Worm (Caenorhabditis elegans) whole organism, mixed stage, embryonic: Measurements from ENCODE around the gene stg-1.

Experiments
- bed-3 ChIP-seq: fragments of 200-800 bp; sonication (Bioruptor generic); optimal IDR thresholded peaks from 3 replicates; lab custom pipeline; 2018; ENCODE audit warnings: mild to moderate bottlenecking, missing genetic modification characterization, moderate library complexity, missing compliant biosample characterization
- elt-3 ChIP-seq: fragments of 150-350 bp; optimal IDR thresholded peaks from 2 replicates; lab custom pipeline; 2014; ENCODE audit warnings: missing biosample characterization, missing genetic modification characterization
- flh-1 ChIP-seq: fragments of 200-800 bp; sonication (Bioruptor generic); optimal IDR thresholded peaks from 2 replicates; lab custom pipeline; 2018; ENCODE audit warnings: mild to moderate bottlenecking, missing genetic modification characterization, moderate library complexity, missing compliant biosample characterization
- lsy-2 ChIP-seq: fragments of 150-350 bp; optimal IDR thresholded peaks from 2 replicates; lab custom pipeline; 2014; ENCODE audit warnings: missing biosample characterization, missing genetic modification characterization
- nhr-12 ChIP-seq: fragments of 150-350 bp; optimal IDR thresholded peaks from 2 replicates; lab custom pipeline; 2014; ENCODE audit warnings: missing biosample characterization, missing genetic modification characterization
- nhr-237 ChIP-seq: fragments of 150-350 bp; optimal IDR thresholded peaks from 2 replicates; lab custom pipeline; 2014; ENCODE audit warnings: missing biosample characterization, missing genetic modification characterization
- ztf-11 ChIP-seq: fragments of 150-350 bp; optimal IDR thresholded peaks from 2 replicates; lab custom pipeline; 2014; ENCODE audit warnings: missing biosample characterization, missing genetic modification characterization

ce11 chrII:10067817-10068216, 7.4 kb upstream of the stg-1 start, which contains the start of gene die-1:
- TF ChIP-seq nhr-12 (tag; lab: Kevin White, UChicago) (no peak), ztf-11 (tag; lab: Kevin White, UChicago) (no peak), nhr-237 (tag; lab: Kevin White, UChicago) (no peak), flh-1 (no peak), elt-3 (tag; lab: Kevin White, UChicago) (no peak), bed-3 (GFP tag; lab: Kevin White, UChicago) (no peak), lsy-2 (tag; lab: Kevin White, UChicago) (no peak)
